Worm (Caenorhabditis elegans): Measurements from ENCODE around the gene famh-136.

Gene famh-136

ce11 chrIII:8866983-8867842, 20.3 kb upstream of the famh-136 start:
- TF ChIP-seq ZK337.2 (GFP tag; IDR thresholded peaks at IDR 0.05) (peak; percentile 38; the same call in 1 of the 2 replicates), saeg-2 (GFP tag; IDR thresholded peaks at IDR 0.05) (0 out of 2 replicates have a peak, but pooled peaks have one; percentile 7), mep-1 (tag; optimal IDR thresholded peaks at IDR 0.05) (peak; percentile 38), zfp-3 (GFP tag; conservative IDR thresholded peaks at IDR 0.05) (0 out of 2 replicates have a peak, but pooled peaks have one; percentile 24), ces-1 (GFP tag; optimal IDR thresholded peaks at IDR 0.05) (no peak), nhr-28 (tag; optimal IDR thresholded peaks at IDR 0.05) (peak; percentile 74), lin-13 (GFP tag; optimal IDR thresholded peaks at IDR 0.05) (peak; percentile 53), cey-2 (tag; optimal IDR thresholded peaks at IDR 0.05; ENCODE audit: borderline replicate concordance, insufficient read depth) (peak; percentile 66), pqm-1 (tag; optimal IDR thresholded peaks at IDR 0.05) (peak; percentile 19), rbr-2 (tag; optimal IDR thresholded peaks at IDR 0.05) (peak; percentile 40), aha-1 (tag) (peak; percentile 94), dve-1 (tag; optimal IDR thresholded peaks at IDR 0.05; ENCODE audit: insufficient read depth) (peak; percentile 60), ceh-44 (GFP tag; IDR thresholded peaks at IDR 0.05) (no peak), ctbp-1 (GFP tag; IDR thresholded peaks at IDR 0.05) (no peak), ama-1 (optimal IDR thresholded peaks at IDR 0.05) (no peak), tag-97 (GFP tag; IDR thresholded peaks at IDR 0.05) (no peak), mdl-1 (tag; optimal IDR thresholded peaks at IDR 0.05) (peak; percentile 10 to 65), Y105C5A.15 (GFP tag; IDR thresholded peaks at IDR 0.05) (0 out of 2 replicates have a peak, but pooled peaks have one; percentile 28), pha-4 (GFP tag; IDR thresholded peaks at IDR 0.05) (no peak), pha-4 (tag; optimal IDR thresholded peaks at IDR 0.05) (peak; percentile 39), mxl-3 (GFP tag; optimal IDR thresholded peaks at IDR 0.05) (peak; percentile 22), hlh-30 (tag; optimal IDR thresholded peaks at IDR 0.05; ENCODE audit: insufficient read depth) (peak; percentile 42), dmd-6 (GFP tag; IDR thresholded peaks at IDR 0.05) (peak; percentile 71), unc-62 (GFP tag; optimal IDR thresholded peaks at IDR 0.05 in 1 of 2) (peak in 1 of 2 experiments; percentile 67), unc-62 (tag; optimal IDR thresholded peaks at IDR 0.05) (no peak), lim-7 (GFP tag; IDR thresholded peaks at IDR 0.05) (no peak), Y75B8A.6 (GFP tag; IDR thresholded peaks at IDR 0.05) (no peak), dmd-8 (GFP tag; IDR thresholded peaks at IDR 0.05) (0 out of 2 replicates have a peak, but pooled peaks have one; percentile 34), mes-2 (tag; optimal IDR thresholded peaks at IDR 0.05; ENCODE audit: poor library complexity, severe bottlenecking) (peak; percentile 41), hlh-11 (tag; optimal IDR thresholded peaks at IDR 0.05) (peak; percentile 38), nhr-25 (tag; optimal IDR thresholded peaks at IDR 0.05; ENCODE audit: borderline replicate concordance, insufficient read depth) (peak; percentile 13), lin-1 (GFP tag; IDR thresholded peaks at IDR 0.05) (peak; percentile 14; the same call in 1 of the 2 replicates), daf-16 (GFP tag; optimal IDR thresholded peaks at IDR 0.05) (no peak), daf-16 (tag; optimal IDR thresholded peaks at IDR 0.05) (peak; percentile 32), lsy-2 (tag; optimal IDR thresholded peaks at IDR 0.05) (peak in 1 of 2 experiments; percentile 42), nhr-102 (tag; optimal IDR thresholded peaks at IDR 0.05) (no peak), ceh-28 (tag; optimal IDR thresholded peaks at IDR 0.05) (peak; percentile 41), lin-38 (GFP tag; IDR thresholded peaks at IDR 0.05) (peak; percentile 13)

Data from whole organism, L4 larva.